Worm (Caenorhabditis elegans) whole organism, L3 larva: ENCODE measurements around the gene chk-1.

Experiments
- ceh-16 ChIP-seq: sonication (generic microtip); optimal IDR thresholded peaks from 2 replicates; lab custom pipeline; 2017; ENCODE audit warnings: missing biosample characterization, missing genetic modification characterization
- elt-2 ChIP-seq: sonication (generic microtip); optimal IDR thresholded peaks from 2 replicates; lab custom pipeline; 2016; ENCODE audit warnings: missing genetic modification reagents, mild to moderate bottlenecking, missing genetic modification characterization, missing compliant biosample characterization
- nhr-67 ChIP-seq: fragments of 150-350 bp; optimal IDR thresholded peaks from 2 replicates; lab custom pipeline; 2014; ENCODE audit warnings: missing biosample characterization, missing genetic modification characterization
- ztf-11 ChIP-seq: fragments of 150-350 bp; optimal IDR thresholded peaks from 2 replicates; lab custom pipeline; 2014; ENCODE audit warnings: missing biosample characterization, missing genetic modification characterization

ce11 chrV:3712955-3713354, 46.3 kb downstream of the chk-1 start:
- TF ChIP-seq nhr-67 (tag; lab: Kevin White, UChicago) (no peak), ceh-16 (tag; lab: Kevin White, UChicago) (no peak), elt-2 (tag; lab: Kevin White, UChicago) (no peak), ztf-11 (no peak)
